Fruit fly (Drosophila melanogaster): ENCODE measurements around the gene GCC185.

The GCC185 gene

DNA sequence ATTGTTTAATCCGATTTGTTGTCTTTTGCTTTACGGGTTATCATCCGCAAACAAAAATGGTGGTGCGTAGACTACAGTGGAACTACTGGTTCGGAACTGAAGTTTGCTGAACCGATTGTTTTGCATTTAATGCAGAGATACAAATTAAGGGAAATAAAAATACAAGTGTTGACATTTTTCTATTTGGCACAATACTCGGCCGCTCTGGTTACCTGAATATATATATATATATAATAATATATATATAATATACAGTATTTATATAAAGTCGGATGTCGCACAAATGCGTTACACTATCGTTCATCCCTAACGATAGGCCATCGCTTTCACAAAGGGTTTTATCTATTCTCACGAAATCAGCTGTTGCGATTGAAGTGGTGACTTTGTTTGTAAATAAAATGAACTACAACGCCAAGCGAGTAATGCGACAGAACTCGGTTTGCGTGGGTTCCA, 6.3 kb downstream of the GCC185 start, which contains the start of the genes DCAF12 and Spt3 (continued):
- TF ChIP-seq CG6689 (GFP tag; IDR thresholded peaks at IDR 0.05) (peak; percentile 42), B-H2 (GFP tag; optimal IDR thresholded peaks at IDR 0.05) (peak; percentile 48), CG5245 (GFP tag; optimal IDR thresholded peaks at IDR 0.05) (no peak), CG9437 (GFP tag; optimal IDR thresholded peaks at IDR 0.05) (peak; percentile 74), CG30020 (tag; optimal IDR thresholded peaks at IDR 0.05) (peak; percentile 69), nerfin-1 (tag; optimal IDR thresholded peaks at IDR 0.05) (peak; percentile 54), mirr (GFP tag; optimal IDR thresholded peaks at IDR 0.05) (no peak), CG4617 (GFP tag; optimal IDR thresholded peaks at IDR 0.05; ENCODE audit: borderline replicate concordance) (peak; percentile 44), inv (GFP tag; IDR thresholded peaks at IDR 0.05; ENCODE audit: partially characterized antibody) (peak; percentile 96)

DNA sequence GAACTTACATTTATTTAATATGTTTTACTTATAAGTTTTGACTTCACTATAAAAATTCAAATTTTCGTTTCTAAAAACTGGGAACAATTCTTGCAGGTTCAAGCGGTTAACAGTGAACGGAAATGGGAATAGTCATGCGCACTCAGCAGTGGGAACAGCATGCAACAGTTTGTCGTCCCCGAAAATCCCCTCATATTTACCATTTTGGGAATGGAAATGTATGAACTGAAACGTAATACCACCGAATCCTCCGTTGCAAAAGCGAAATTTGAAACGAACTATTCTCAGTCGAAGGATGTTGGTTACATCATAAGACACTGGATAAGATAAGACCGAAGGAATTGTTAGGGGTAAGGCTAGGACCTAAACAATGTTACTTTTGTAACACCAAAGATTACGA, 10.4 kb downstream of the GCC185 start:
- TF ChIP-seq ab (GFP tag; optimal IDR thresholded peaks at IDR 0.05) (no peak), CG10979 (tag; optimal IDR thresholded peaks at IDR 0.05) (no peak), scrt (GFP tag; optimal IDR thresholded peaks at IDR 0.05) (peak; percentile 97), pfk (GFP tag; optimal IDR thresholded peaks at IDR 0.05) (peak; percentile 90), CG7786 (GFP tag; optimal IDR thresholded peaks at IDR 0.05) (no peak), Usf (GFP tag; optimal IDR thresholded peaks at IDR 0.05) (no peak), jumu (GFP tag; optimal IDR thresholded peaks at IDR 0.05) (no peak), dysf (GFP tag; IDR thresholded peaks at IDR 0.05) (no peak), CG4282 (GFP tag; optimal IDR thresholded peaks at IDR 0.05) (no peak), stwl (tag; optimal IDR thresholded peaks at IDR 0.05) (peak; percentile 16), gsb-n (tag; optimal IDR thresholded peaks at IDR 0.05) (no peak), tio (GFP tag; optimal IDR thresholded peaks at IDR 0.05) (no peak), ewg (GFP tag; optimal IDR thresholded peaks at IDR 0.05) (peak; percentile 58), Hmr (GFP tag; optimal IDR thresholded peaks at IDR 0.05) (no peak)

DNA sequence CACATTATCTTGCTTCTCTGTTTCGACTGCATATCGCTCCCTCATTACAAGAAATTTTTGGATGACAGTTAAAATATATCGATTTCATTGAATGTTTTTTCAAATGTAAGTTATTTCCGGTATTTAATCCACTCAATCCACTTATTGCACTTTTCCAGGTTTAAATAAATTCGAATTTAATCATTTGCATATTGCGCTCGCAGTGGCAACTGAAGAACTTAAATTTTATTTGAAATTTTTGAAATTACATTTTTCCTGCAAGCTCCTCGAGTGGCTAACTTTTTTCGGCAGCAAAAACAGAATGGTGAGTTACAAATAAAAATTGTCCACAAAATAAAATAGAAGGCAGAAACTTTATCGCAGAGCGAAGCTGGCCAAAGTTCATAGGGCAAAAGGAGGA, 21.1 kb downstream of the GCC185 start, which contains the start of the genes CG31358, CG42504 and CG42505:
Gene CG31358, minus strand, starts transcription at position 101 of the 400 bp plus-strand sequence.
Gene CG42504, minus strand, starts transcription at position 101 of the 400 bp plus-strand sequence.
Gene CG42505, minus strand, starts transcription at position 101 of the 400 bp plus-strand sequence.
- TF ChIP-seq en (GFP tag; optimal IDR thresholded peaks at IDR 0.05) (no peak), ato (GFP tag; IDR thresholded peaks at IDR 0.05; ENCODE audit: partially characterized antibody) (no peak), ewg (GFP tag; optimal IDR thresholded peaks at IDR 0.05) (no peak), NC2α (GFP tag; optimal IDR thresholded peaks at IDR 0.05) (no peak), CG10543 (GFP tag; optimal IDR thresholded peaks at IDR 0.05) (no peak), CG13424 (tag; optimal IDR thresholded peaks at IDR 0.05) (no peak), CG1529 (GFP tag; optimal IDR thresholded peaks at IDR 0.05) (no peak), Hmr (GFP tag; optimal IDR thresholded peaks at IDR 0.05) (no peak), wdn (GFP tag; IDR thresholded peaks at IDR 0.05) (no peak), disco-r (GFP tag; optimal IDR thresholded peaks at IDR 0.05) (no peak), B-H1 (GFP tag; IDR thresholded peaks at IDR 0.05) (no peak), prd (optimal IDR thresholded peaks at IDR 0.05) (no peak), prd (GFP tag; IDR thresholded peaks at IDR 0.05) (no peak), CG6272 (GFP tag; IDR thresholded peaks at IDR 0.05) (no peak)

DNA sequence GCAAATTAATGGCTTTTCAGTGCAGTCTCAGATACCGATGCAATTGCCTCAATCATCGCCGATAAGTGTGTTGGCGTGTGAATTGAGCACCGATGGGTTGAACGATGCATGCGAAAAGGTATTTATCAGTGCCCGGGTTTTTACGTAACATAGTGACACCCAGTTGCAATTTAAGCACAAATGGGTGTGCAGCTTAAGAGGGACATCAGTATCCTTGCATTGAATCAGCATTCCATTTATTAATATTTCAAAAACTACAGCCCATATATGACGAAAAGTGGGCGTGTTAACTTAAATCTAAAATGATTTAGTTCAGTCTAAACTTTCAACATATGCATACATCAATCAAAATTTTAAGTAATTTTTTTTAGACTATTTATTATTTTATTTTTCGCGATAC, 22.3 kb downstream of the GCC185 start, which contains the start of gene ssp5:
Gene ssp5, plus strand, starts transcription at position 301 of the 400 bp plus-strand sequence.
- TF ChIP-seq slbo (GFP tag; IDR thresholded peaks at IDR 0.05) (no peak), jigr1 (GFP tag; IDR thresholded peaks at IDR 0.05) (no peak), H15 (GFP tag; IDR thresholded peaks at IDR 0.05) (no peak), CG12391 (tag; optimal IDR thresholded peaks at IDR 0.05) (no peak), pum (GFP tag; optimal IDR thresholded peaks at IDR 0.05) (no peak), lov (optimal IDR thresholded peaks at IDR 0.05) (no peak), lov (GFP tag; IDR thresholded peaks at IDR 0.05) (no peak), Poxn (GFP tag; IDR thresholded peaks at IDR 0.05) (no peak), tx (GFP tag; optimal IDR thresholded peaks at IDR 0.05) (no peak), danr (GFP tag; IDR thresholded peaks at IDR 0.05) (no peak), phol (tag; optimal IDR thresholded peaks at IDR 0.05) (no peak), CG4854 (GFP tag; optimal IDR thresholded peaks at IDR 0.05) (no peak)

All from whole organism, embryonic.